Fruit fly (Drosophila melanogaster) whole organism, embryonic: ENCODE data around the gene Lcp65Ae.

ENCODE experiments used
- C15 ChIP-seq: fragments of 200-800 bp; sonication (Bioruptor generic); IDR thresholded peaks from 3 replicates; pipeline ENCODE4 v1.3.6; 2022; ENCODE audit warnings: missing biosample characterization, missing genetic modification characterization
- CG10321 ChIP-seq: fragments of 200-800 bp; sonication (Bioruptor generic); IDR thresholded peaks from 2 replicates; pipeline ENCODE4 v1.3.6; 2022; ENCODE audit warnings: missing biosample characterization, missing genetic modification characterization
- CG10366 ChIP-seq: fragments of 200-800 bp; sonication (Bioruptor generic); IDR thresholded peaks from 2 replicates; pipeline ENCODE4 v1.3.6; 2022; ENCODE audit warnings: missing biosample characterization, missing genetic modification characterization
- CG11085 ChIP-seq: fragments of 200-800 bp; sonication (Bioruptor generic); IDR thresholded peaks from 2 replicates; pipeline ENCODE4 v1.3.6; 2022; ENCODE audit warnings: missing biosample characterization, missing genetic modification characterization
- CG12391 ChIP-seq: fragments of 200-800 bp; sonication (Bioruptor generic); optimal IDR thresholded peaks from 3 replicates; lab custom pipeline; 2018; ENCODE audit warnings: missing biosample characterization, mild to moderate bottlenecking, missing genetic modification characterization, moderate library complexity
- CG13287 ChIP-seq: fragments of 200-800 bp; sonication (Bioruptor generic); IDR thresholded peaks from 2 replicates; pipeline ENCODE4 v1.3.6; 2022; ENCODE audit warnings: missing biosample characterization, missing genetic modification characterization; ENCODE audit not compliant: partially characterized antibody
- CG13296 ChIP-seq: fragments of 200-800 bp; sonication (Bioruptor generic); optimal IDR thresholded peaks from 3 replicates; lab custom pipeline; 2018; ENCODE audit warnings: missing biosample characterization, mild to moderate bottlenecking, missing genetic modification characterization
- CG13894 ChIP-seq: fragments of 200-800 bp; sonication (Bioruptor generic); optimal IDR thresholded peaks from 3 replicates; lab custom pipeline; 2018; ENCODE audit warnings: missing biosample characterization, mild to moderate bottlenecking, missing genetic modification characterization, moderate library complexity
- CG15269 ChIP-seq: fragments of 200-800 bp; sonication (Bioruptor generic); optimal IDR thresholded peaks from 2 replicates; lab custom pipeline; 2018; ENCODE audit warnings: missing biosample characterization, mild to moderate bottlenecking, missing genetic modification characterization, moderate library complexity
- CG16779 ChIP-seq: fragments of 200-800 bp; sonication (Bioruptor generic); IDR thresholded peaks from 2 replicates; pipeline ENCODE4 v1.3.6; 2022; ENCODE audit warnings: missing biosample characterization, missing genetic modification characterization
- CG17186 ChIP-seq: fragments of 200-800 bp; sonication (Bioruptor generic); optimal IDR thresholded peaks from 3 replicates; lab custom pipeline; 2017; ENCODE audit warnings: missing biosample characterization, missing genetic modification reagents, missing genetic modification characterization
- CG17568 ChIP-seq: fragments of 200-800 bp; sonication (Bioruptor generic); optimal IDR thresholded peaks from 2 replicates; lab custom pipeline; 2018; ENCODE audit warnings: missing biosample characterization, mild to moderate bottlenecking, missing genetic modification characterization, moderate library complexity
- CG31365 ChIP-seq: fragments of 200-800 bp; sonication (Bioruptor generic); optimal IDR thresholded peaks from 2 replicates; lab custom pipeline; 2018; ENCODE audit warnings: missing biosample characterization, mild to moderate bottlenecking, missing genetic modification characterization
- CG4707 ChIP-seq: fragments of 200-800 bp; sonication (Bioruptor generic); optimal IDR thresholded peaks from 2 replicates; lab custom pipeline; 2018; ENCODE audit warnings: missing biosample characterization, mild to moderate bottlenecking, missing genetic modification characterization, moderate library complexity
- CG6683 ChIP-seq: fragments of 200-800 bp; sonication (Bioruptor generic); optimal IDR thresholded peaks from 2 replicates; lab custom pipeline; 2017; ENCODE audit warnings: missing biosample characterization, mild to moderate bottlenecking, missing genetic modification characterization, missing genetic modification reagents
- CG7745 ChIP-seq: fragments of 200-800 bp; sonication (Bioruptor generic); optimal IDR thresholded peaks from 2 replicates; lab custom pipeline; 2018; ENCODE audit warnings: missing biosample characterization, mild to moderate bottlenecking, missing genetic modification characterization, moderate library complexity
- CG8388 ChIP-seq: fragments of 200-800 bp; sonication (Bioruptor generic); optimal IDR thresholded peaks from 2 replicates; lab custom pipeline; 2019; ENCODE audit warnings: missing biosample characterization, mild to moderate bottlenecking, missing genetic modification characterization, moderate library complexity
- CG8478 ChIP-seq: fragments of >200 bp; optimal IDR thresholded peaks from 2 replicates; lab custom pipeline; 2018
- CG9215 ChIP-seq: fragments of 200-800 bp; sonication (Bioruptor generic); IDR thresholded peaks from 2 replicates; pipeline ENCODE4 v1.3.6; 2022; ENCODE audit warnings: missing biosample characterization, missing genetic modification characterization
- CkIIα-i1 ChIP-seq: fragments of 200-800 bp; sonication (Bioruptor generic); IDR thresholded peaks from 2 replicates; pipeline ENCODE4 v1.3.6; 2022; ENCODE audit warnings: missing biosample characterization, missing genetic modification characterization
- CrebB ChIP-seq: fragments of 200-800 bp; sonication (Bioruptor generic); optimal IDR thresholded peaks from 3 replicates; lab custom pipeline; 2018; ENCODE audit warnings: missing biosample characterization, mild to moderate bottlenecking, missing genetic modification characterization
- D19A ChIP-seq: fragments of 200-800 bp; optimal IDR thresholded peaks from 3 replicates; lab custom pipeline; 2019; ENCODE audit warnings: missing biosample characterization, mild to moderate bottlenecking, missing genetic modification characterization, moderate library complexity
- Dad ChIP-seq: fragments of 200-800 bp; sonication (Bioruptor generic); optimal IDR thresholded peaks from 3 replicates; lab custom pipeline; 2016; ENCODE audit warnings: missing biosample characterization, missing genetic modification characterization
- Dek ChIP-seq: fragments of 200-800 bp; sonication (Bioruptor generic); optimal IDR thresholded peaks from 3 replicates; lab custom pipeline; 2019; ENCODE audit warnings: missing biosample characterization, mild to moderate bottlenecking, missing genetic modification characterization, moderate library complexity
- HLH3B ChIP-seq: fragments of 200-800 bp; sonication (Bioruptor generic); IDR thresholded peaks from 2 replicates; pipeline ENCODE4 v1.3.6; 2022; ENCODE audit warnings: missing biosample characterization, missing genetic modification characterization
- HLH4C ChIP-seq: fragments of 200-800 bp; sonication (Bioruptor generic); IDR thresholded peaks from 3 replicates; pipeline ENCODE4 v1.3.6; 2022; ENCODE audit warnings: missing biosample characterization, missing genetic modification characterization; ENCODE audit not compliant: partially characterized antibody
- HLHmδ ChIP-seq: fragments of 200-800 bp; sonication (Bioruptor generic); optimal IDR thresholded peaks from 2 replicates; lab custom pipeline; 2018; ENCODE audit warnings: missing biosample characterization, mild to moderate bottlenecking, missing genetic modification characterization, moderate library complexity
- Opbp ChIP-seq: fragments of 200-800 bp; sonication (Bioruptor generic); IDR thresholded peaks from 3 replicates; pipeline ENCODE4 v1.3.6; 2022; ENCODE audit warnings: missing biosample characterization, missing genetic modification characterization; ENCODE audit not compliant: partially characterized antibody
- Ptx1 ChIP-seq: fragments of 200-800 bp; sonication (Bioruptor generic); IDR thresholded peaks from 2 replicates; pipeline ENCODE4 v1.3.6; 2022; ENCODE audit warnings: missing biosample characterization, missing genetic modification characterization
- Ravus ChIP-seq: fragments of 200-800 bp; sonication (Bioruptor generic); IDR thresholded peaks from 2 replicates; pipeline ENCODE4 v1.3.6; 2022; ENCODE audit warnings: missing biosample characterization, missing genetic modification characterization
- Sry-β ChIP-seq: fragments of 200-800 bp; sonication (Bioruptor generic); optimal IDR thresholded peaks from 2 replicates; lab custom pipeline; 2018; ENCODE audit warnings: missing biosample characterization, mild to moderate bottlenecking, missing genetic modification characterization, moderate library complexity
- Trl ChIP-seq, 3 experiments: fragments of >200 bp in 2 of 3; fragments of 200-800 bp in 1 of 3; sonication (Bioruptor generic) in 1 of 3; optimal IDR thresholded peaks; 2 replicates in 1 of 3; 3 replicates in 2 of 3; lab custom pipeline; 2016 to 2017; ENCODE audit warnings: missing biosample characterization in 1 of 3, missing genetic modification characterization in 1 of 3
- ac ChIP-seq: fragments of 200-800 bp; sonication (Bioruptor generic); optimal IDR thresholded peaks from 3 replicates; lab custom pipeline; 2017; ENCODE audit warnings: missing biosample characterization, mild to moderate bottlenecking, missing genetic modification characterization
- ap ChIP-seq: fragments of 200-800 bp; sonication (Bioruptor generic); IDR thresholded peaks from 2 replicates; pipeline ENCODE4 v1.3.6; 2022; ENCODE audit warnings: missing biosample characterization, missing genetic modification characterization
- bsh ChIP-seq, 2 experiments: fragments of 200-800 bp; sonication (Bioruptor generic); optimal IDR thresholded peaks; 2 replicates each; lab custom pipeline; 2017 to 2018; ENCODE audit warnings: mild to moderate bottlenecking in 2 of 2, missing biosample characterization in 2 of 2, missing genetic modification characterization in 2 of 2, moderate library complexity in 1 of 2
- chm ChIP-seq: fragments of 200-800 bp; sonication (Bioruptor generic); IDR thresholded peaks from 2 replicates; pipeline ENCODE4 v1.3.6; 2022; ENCODE audit warnings: missing biosample characterization, missing genetic modification characterization
- corto ChIP-seq: fragments of 200-800 bp; sonication (Bioruptor generic); optimal IDR thresholded peaks from 2 replicates; lab custom pipeline; 2016; ENCODE audit warnings: missing biosample characterization, mild to moderate bottlenecking, missing genetic modification characterization, moderate library complexity
- eyg ChIP-seq: fragments of 200-800 bp; sonication (Bioruptor generic); optimal IDR thresholded peaks from 3 replicates; lab custom pipeline; 2016; ENCODE audit warnings: missing biosample characterization, missing genetic modification characterization
- gce ChIP-seq: fragments of 200-800 bp; sonication (Bioruptor generic); IDR thresholded peaks from 3 replicates; pipeline ENCODE4 v1.3.6; 2022; ENCODE audit warnings: missing biosample characterization, missing genetic modification characterization
- gcm2 ChIP-seq: fragments of 200-800 bp; sonication (Bioruptor generic); optimal IDR thresholded peaks from 2 replicates; lab custom pipeline; 2016; ENCODE audit warnings: missing biosample characterization, missing genetic modification characterization
- hkb ChIP-seq, 2 experiments: fragments of 200-800 bp in 1 of 2; fragments of >200 bp in 1 of 2; sonication (Bioruptor generic) in 1 of 2; IDR thresholded peaks in 1 of 2; optimal IDR thresholded peaks in 1 of 2; 2 replicates each; pipeline versions ENCODE4 v1.3.6 to Lab custom; 2017 to 2022; ENCODE audit warnings: missing biosample characterization in 1 of 2, missing genetic modification characterization in 1 of 2
- lov ChIP-seq, 2 experiments: fragments of 200-800 bp in 1 of 2; fragments of >200 bp in 1 of 2; sonication (Bioruptor generic) in 1 of 2; IDR thresholded peaks in 1 of 2; optimal IDR thresholded peaks in 1 of 2; 2 replicates in 1 of 2; 3 replicates in 1 of 2; pipeline versions ENCODE4 v1.3.6 to Lab custom; 2017 to 2022; ENCODE audit warnings: missing biosample characterization in 1 of 2, missing genetic modification characterization in 1 of 2
- p53 ChIP-seq: fragments of 200-800 bp; sonication (Bioruptor generic); optimal IDR thresholded peaks from 2 replicates; lab custom pipeline; 2016; ENCODE audit warnings: missing biosample characterization, missing genetic modification characterization
- pfk ChIP-seq: fragments of 200-800 bp; sonication (Bioruptor generic); optimal IDR thresholded peaks from 2 replicates; lab custom pipeline; 2018; ENCODE audit warnings: missing biosample characterization, mild to moderate bottlenecking, missing genetic modification characterization, moderate library complexity
- pita ChIP-seq: fragments of 200-800 bp; sonication (Bioruptor generic); optimal IDR thresholded peaks from 2 replicates; lab custom pipeline; 2017; ENCODE audit warnings: missing biosample characterization, mild to moderate bottlenecking, missing genetic modification characterization
- salm ChIP-seq: fragments of 200-800 bp; sonication (Bioruptor generic); optimal IDR thresholded peaks from 2 replicates; lab custom pipeline; 2018; ENCODE audit warnings: missing biosample characterization, mild to moderate bottlenecking, missing genetic modification characterization
- sens ChIP-seq: fragments of 200-800 bp; sonication (Bioruptor generic); peaks from one replicate; lab custom pipeline; 2016; ENCODE audit warnings: missing biosample characterization, missing genetic modification characterization
- unc-4 ChIP-seq: fragments of 200-800 bp; sonication (Bioruptor generic); IDR thresholded peaks from 2 replicates; pipeline ENCODE4 v1.3.6; 2022; ENCODE audit warnings: missing biosample characterization, missing genetic modification characterization; ENCODE audit not compliant: partially characterized antibody

Gene Lcp65Ae

DNA sequence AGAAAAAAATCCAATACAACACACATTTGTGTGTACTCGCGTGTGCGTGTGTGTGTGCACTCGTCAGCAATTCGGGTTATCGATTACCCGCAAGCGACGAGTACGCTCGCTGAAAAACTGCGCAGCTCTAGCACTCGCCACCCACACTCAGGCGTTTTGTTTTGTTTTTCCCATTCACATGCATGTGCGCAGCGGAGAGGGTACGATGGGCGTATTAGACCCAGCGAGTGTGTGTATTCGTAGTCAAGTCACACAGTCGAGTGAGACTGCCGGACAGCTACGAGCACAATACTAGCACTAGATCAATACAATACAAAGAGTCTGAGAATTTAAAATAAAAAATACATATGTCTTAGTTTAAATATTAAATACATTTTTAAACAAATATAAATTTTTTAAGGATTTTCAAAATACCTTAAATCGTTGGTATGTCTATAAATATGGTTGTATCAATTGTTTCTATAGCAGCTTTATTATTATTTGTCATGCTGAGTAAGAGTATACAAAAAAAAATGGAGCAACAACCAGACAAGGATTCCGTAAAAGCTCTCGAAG lies 47.0 kb upstream of the Lcp65Ae start, which contains the start of the genes D19B and CG43293 (continued):
- TF ChIP-seq Trl (optimal IDR thresholded peaks at IDR 0.05; lab: Kevin White, UChicago) (no peak), Trl (GFP tag; optimal IDR thresholded peaks at IDR 0.05; lab: Kevin White, UChicago) (peak; percentile 87), eyg (GFP tag; lab: Kevin White, UChicago) (peak; percentile 78), sens (GFP tag; lab: Kevin White, UChicago) (peak; percentile 97), gce (GFP tag; lab: Robert Waterston, UW) (peak; percentile 92), CG10321 (GFP tag; lab: Robert Waterston, UW) (peak; percentile 65), hkb (optimal IDR thresholded peaks at IDR 0.05; lab: Kevin White, UChicago) (no peak), hkb (GFP tag; IDR thresholded peaks at IDR 0.05; lab: Robert Waterston, UW) (peak; percentile 91), gcm2 (GFP tag; lab: Kevin White, UChicago) (peak; percentile 66), CG13296 (GFP tag; lab: Kevin White, UChicago) (peak; percentile 88), CG4707 (GFP tag; lab: Kevin White, UChicago) (peak; percentile 91), lov (optimal IDR thresholded peaks at IDR 0.05; lab: Kevin White, UChicago) (no peak), lov (GFP tag; IDR thresholded peaks at IDR 0.05; lab: Robert Waterston, UW) (peak; percentile 71; the same call in 2 of the 3 replicates), Ravus (peak; percentile 61), CG16779 (GFP tag; lab: Robert Waterston, UW) (peak; percentile 89), Dad (GFP tag; lab: Kevin White, UChicago) (peak; percentile 80), CG6683 (GFP tag; lab: Kevin White, UChicago) (peak; percentile 69), Sry-β (GFP tag; lab: Kevin White, UChicago) (peak; percentile 84), CG9215 (GFP tag; lab: Robert Waterston, UW) (peak; percentile 81), CrebB (tag; lab: Kevin White, UChicago) (peak; percentile 81), ac (GFP tag; lab: Kevin White, UChicago) (peak; percentile 28), CG8478 (lab: Kevin White, UChicago) (peak; percentile 77), ap (GFP tag; lab: Robert Waterston, UW) (peak; percentile 69), pita (no peak), p53 (GFP tag; lab: Kevin White, UChicago) (peak; percentile 81), CG10366 (GFP tag; lab: Robert Waterston, UW) (peak; percentile 93), CG31365 (tag; lab: Kevin White, UChicago) (peak; percentile 58), chm (GFP tag; lab: Robert Waterston, UW) (peak; percentile 97), HLH4C (peak; percentile 43; the same call in 1 of the 3 replicates), CkIIα-i1 (GFP tag; lab: Robert Waterston, UW) (peak; percentile 43; the same call in 1 of the 2 replicates), pfk (peak; percentile 31), CG13287 (peak; percentile 79), HLHmδ (GFP tag; lab: Kevin White, UChicago) (peak; percentile 81), CG15269 (peak; percentile 89), CG8388 (GFP tag; lab: Kevin White, UChicago) (peak; percentile 79), Opbp (peak; percentile 77; the same call in 2 of the 3 replicates), Ptx1 (GFP tag; lab: Robert Waterston, UW) (peak; percentile 94), CG7745 (tag; lab: Kevin White, UChicago) (no peak), bsh (GFP tag; optimal IDR thresholded peaks at IDR 0.05; lab: Kevin White, UChicago) (peak; percentile 82 to 90), salm (tag; lab: Kevin White, UChicago) (peak; percentile 57), HLH3B (GFP tag; lab: Robert Waterston, UW) (peak; percentile 91), D19A (tag; lab: Kevin White, UChicago) (peak; percentile 94), unc-4 (GFP tag; lab: Robert Waterston, UW) (peak; percentile 57; the same call in 1 of the 2 replicates), Dek (tag; lab: Kevin White, UChicago) (peak; percentile 90), CG11085 (GFP tag; lab: Robert Waterston, UW) (peak; percentile 88), corto (no peak), CG17186 (GFP tag; lab: Kevin White, UChicago) (peak; percentile 58), CG17568 (no peak), C15 (GFP tag; lab: Robert Waterston, UW) (peak; percentile 89), CG12391 (tag; lab: Kevin White, UChicago) (peak; percentile 92), CG13894 (tag; lab: Kevin White, UChicago) (peak; percentile 84)
